Worm (Caenorhabditis elegans) whole organism, L1 larva: ENCODE data around the gene clec-257.

Source experiments
- hlh-4 ChIP-seq: sonication (generic microtip); optimal IDR thresholded peaks from 2 replicates; lab custom pipeline; 2016; ENCODE audit warnings: mild to moderate bottlenecking, missing genetic modification characterization, missing compliant biosample characterization
- jun-1 ChIP-seq: fragments of 150-350 bp; optimal IDR thresholded peaks from 2 replicates; lab custom pipeline; 2014; ENCODE audit warnings: missing biosample characterization, missing genetic modification reagents, missing genetic modification characterization
- lin-13 ChIP-seq: fragments of 150-350 bp; optimal IDR thresholded peaks from 2 replicates; lab custom pipeline; 2014; ENCODE audit warnings: missing biosample characterization, missing genetic modification reagents, missing genetic modification characterization
- unc-98 ChIP-seq: fragments of 200-800 bp; sonication (Bioruptor generic); IDR thresholded peaks from 2 replicates; pipeline ENCODE4 v1.3.6; 2022; ENCODE audit warnings: missing genetic modification characterization, missing compliant biosample characterization
- xbp-1 ChIP-seq: sonication (generic microtip); optimal IDR thresholded peaks from 2 replicates; lab custom pipeline; 2016; ENCODE audit warnings: missing genetic modification characterization, missing compliant biosample characterization
- ztf-11 ChIP-seq, 2 experiments: sonication (generic microtip); optimal IDR thresholded peaks; 2 replicates each; lab custom pipeline; 2016 to 2017; ENCODE audit warnings: missing genetic modification characterization in 2 of 2, missing biosample characterization in 1 of 2, missing compliant biosample characterization in 1 of 2
- ztf-4 ChIP-seq: fragments of 150-350 bp; optimal IDR thresholded peaks from 2 replicates; lab custom pipeline; 2014; ENCODE audit warnings: missing biosample characterization, missing genetic modification characterization

DNA sequence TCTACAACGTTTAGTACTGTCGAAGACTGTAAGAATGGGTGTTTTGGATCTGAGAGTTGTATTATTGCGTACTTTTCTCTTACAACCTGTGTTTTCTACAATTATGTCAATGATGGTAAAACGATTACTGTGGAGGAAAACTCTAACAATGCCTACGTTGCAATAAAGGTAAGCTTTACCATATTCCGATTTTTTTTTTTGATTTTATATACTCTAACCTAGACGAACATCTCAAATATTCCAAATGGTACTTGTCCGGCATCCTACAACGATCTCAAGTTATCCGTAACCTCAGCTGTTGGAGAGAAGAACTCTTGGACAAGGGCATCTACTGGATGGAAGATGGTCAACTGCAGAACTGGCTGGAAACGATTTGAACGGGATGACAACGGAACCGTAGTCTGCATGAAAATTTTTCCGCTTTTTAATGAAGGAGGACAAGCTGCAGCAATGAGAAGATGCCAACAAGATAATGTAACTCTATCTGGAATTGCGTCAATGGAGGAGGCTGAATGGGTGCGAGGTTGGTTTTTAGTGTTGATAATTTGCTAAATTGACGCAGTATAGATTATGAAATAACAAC is 966 bp upstream of the clec-257 start:
- no peak for TF ChIP-seq jun-1 (tag; lab: Kevin White, UChicago)
- no peak for TF ChIP-seq lin-13 (GFP tag; lab: Kevin White, UChicago)
- no peak for TF ChIP-seq unc-98 (GFP tag; lab: Robert Waterston, UW)
- no peak for TF ChIP-seq hlh-4 (tag; lab: Kevin White, UChicago)
- TF ChIP-seq ztf-11 (tag; optimal IDR thresholded peaks at IDR 0.05; lab: Kevin White, UChicago) = no peak
- no peak for TF ChIP-seq xbp-1 (tag; lab: Kevin White, UChicago)
- no peak for TF ChIP-seq ztf-4 (tag; lab: Kevin White, UChicago)
